Worm (Caenorhabditis elegans) whole organism, midembryonic: ENCODE data around the gene R11D1.13.

ENCODE experiments used
- T22C8.4 ChIP-seq: fragments of 200-800 bp; sonication (Bioruptor generic); IDR thresholded peaks from 2 replicates; pipeline ENCODE4 v1.3.6; 2022; ENCODE audit warnings: missing genetic modification characterization, missing compliant biosample characterization
- cog-1 ChIP-seq: sonication (generic microtip); optimal IDR thresholded peaks from 2 replicates; lab custom pipeline; 2016; ENCODE audit warnings: missing genetic modification characterization, missing compliant biosample characterization
- flt-1 ChIP-seq: fragments of 200-800 bp; sonication (Bioruptor generic); IDR thresholded peaks from 2 replicates; pipeline ENCODE4 v1.3.6; 2022; ENCODE audit warnings: missing genetic modification characterization, missing compliant biosample characterization
- klf-2 ChIP-seq: fragments of 200-800 bp; sonication (Bioruptor generic); conservative IDR thresholded peaks from 2 replicates; pipeline ENCODE4 v1.3.6; 2022; ENCODE audit warnings: missing genetic modification reagents, missing genetic modification characterization, missing compliant biosample characterization
- med-1 ChIP-seq: sonication (generic microtip); optimal IDR thresholded peaks from 2 replicates; lab custom pipeline; 2017; ENCODE audit warnings: missing genetic modification characterization, mild to moderate bottlenecking, missing compliant biosample characterization, antibody characterized with exemption, missing genetic modification reagents; ENCODE audit not compliant: insufficient read depth
- ref-1 ChIP-seq: fragments of 200-800 bp; sonication (Bioruptor generic); conservative IDR thresholded peaks from 2 replicates; pipeline ENCODE4 v1.3.6; 2022; ENCODE audit warnings: missing genetic modification reagents, missing genetic modification characterization, missing compliant biosample characterization
- tab-1 ChIP-seq: fragments of 200-800 bp; sonication (Bioruptor generic); IDR thresholded peaks from 2 replicates; pipeline ENCODE4 v1.3.6; 2022; ENCODE audit warnings: missing genetic modification characterization, missing compliant biosample characterization
- ztf-23 ChIP-seq: fragments of 200-800 bp; sonication (Bioruptor generic); IDR thresholded peaks from 2 replicates; pipeline ENCODE4 v1.3.6; 2022; ENCODE audit warnings: missing genetic modification reagents, missing genetic modification characterization, missing compliant biosample characterization
- ztf-29 ChIP-seq: fragments of 200-800 bp; sonication (Bioruptor generic); IDR thresholded peaks from 2 replicates; pipeline ENCODE4 v1.3.6; 2022; ENCODE audit warnings: missing genetic modification reagents, missing genetic modification characterization, missing compliant biosample characterization

R11D1.13 gene

DNA sequence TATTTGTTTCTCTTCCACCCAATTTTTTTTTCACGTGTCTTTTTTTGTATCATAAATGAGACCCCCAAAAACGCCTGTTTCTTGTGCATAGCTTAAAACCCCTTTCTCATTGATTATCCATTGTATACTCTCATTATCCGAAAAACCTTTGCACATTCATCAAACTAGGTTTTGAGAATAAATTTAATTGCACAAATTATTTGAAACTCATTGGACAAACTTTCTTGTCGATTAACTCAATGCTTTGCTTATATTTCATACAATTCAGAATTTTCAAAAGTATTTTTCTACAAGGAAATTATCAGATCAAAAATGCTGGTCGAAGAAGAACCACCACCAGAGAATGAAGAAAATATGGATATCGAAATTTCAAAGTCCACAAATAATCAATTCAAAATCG, 22.9 kb upstream of the R11D1.13 start, which contains the start of gene R11D1.1:
Gene R11D1.1 (plus strand): TSS at position 301 of the 400 bp plus-strand sequence.
- TF ChIP-seq ref-1 (no peak), ztf-29 (GFP tag; lab: Robert Waterston, UW) (no peak), T22C8.4 (no peak), cog-1 (no peak), ztf-23 (GFP tag; lab: Robert Waterston, UW) (no peak), klf-2 (GFP tag; lab: Robert Waterston, UW) (no peak), tab-1 (GFP tag; lab: Robert Waterston, UW) (no peak), med-1 (GFP tag; lab: Kevin White, UChicago) (no peak), flt-1 (GFP tag; lab: Robert Waterston, UW) (no peak)

DNA sequence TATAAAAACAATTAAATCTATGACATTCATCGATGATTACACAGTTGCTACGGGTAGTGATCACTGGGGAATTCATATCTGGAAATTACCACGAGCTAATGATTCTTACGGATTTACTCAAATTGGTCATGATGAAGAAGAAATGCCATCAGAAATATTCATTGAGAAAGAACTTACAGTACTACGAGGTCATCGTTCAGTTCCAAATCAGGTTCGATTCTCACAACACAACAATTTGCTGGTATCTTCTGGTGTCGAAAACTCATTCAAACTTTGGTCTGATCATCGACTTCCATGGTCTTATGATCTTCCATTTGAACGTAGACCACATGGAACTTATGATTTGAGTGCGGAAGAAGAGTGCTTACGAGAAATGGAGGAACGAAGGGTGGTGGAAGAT, 20.4 kb upstream of the R11D1.13 start:
- TF ChIP-seq ztf-23 (GFP tag; lab: Robert Waterston, UW) (no peak), ref-1 (no peak), med-1 (GFP tag; lab: Kevin White, UChicago) (no peak), flt-1 (GFP tag; lab: Robert Waterston, UW) (no peak), klf-2 (GFP tag; lab: Robert Waterston, UW) (no peak), tab-1 (GFP tag; lab: Robert Waterston, UW) (no peak), cog-1 (no peak), T22C8.4 (no peak)

DNA sequence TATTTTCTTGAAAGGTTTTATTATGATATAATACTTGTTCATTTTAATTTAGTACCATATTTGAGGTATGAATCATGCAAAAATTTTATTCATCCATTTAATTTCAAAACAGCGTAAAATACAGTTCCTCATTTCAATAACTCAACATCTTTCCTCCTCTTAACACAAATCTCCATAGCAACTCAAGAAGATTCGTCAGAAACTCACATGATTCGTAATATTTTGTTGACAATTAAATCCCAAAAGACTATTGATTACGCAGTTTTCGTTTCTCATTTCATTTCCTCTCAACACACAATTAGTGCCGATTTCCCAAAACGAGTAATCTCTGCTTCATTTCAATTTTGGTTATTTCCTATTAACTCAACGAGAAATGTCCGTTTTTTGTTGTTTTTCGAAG, 18.6 kb upstream of the R11D1.13 start, which contains the start of gene R11D1.2:
Gene R11D1.2 (plus strand): TSS at position 301 of the 400 bp plus-strand sequence.
- TF ChIP-seq ztf-23 (GFP tag; lab: Robert Waterston, UW) (no peak), cog-1 (no peak)

DNA sequence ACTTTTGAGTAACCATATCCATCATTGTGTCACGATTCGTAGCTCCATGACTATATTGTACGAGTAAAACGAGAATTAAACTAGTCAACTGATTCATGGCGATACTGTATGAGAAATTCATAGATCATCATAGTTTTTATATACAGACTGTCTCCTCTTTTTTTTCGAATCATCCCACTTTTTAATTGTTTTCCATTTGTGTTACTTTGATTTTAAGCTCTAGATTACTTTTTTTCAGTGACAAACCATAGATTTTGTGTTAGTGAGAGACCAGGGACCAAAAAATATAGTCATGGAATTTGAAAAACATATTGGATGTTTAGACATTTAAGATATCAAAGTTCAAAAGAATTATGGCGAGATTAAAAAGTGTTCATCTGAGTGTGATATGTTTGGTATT, 15.0 kb upstream of the R11D1.13 start, which contains the start of gene R11D1.3:
Gene R11D1.3 (minus strand): TSS at position 101 of the 400 bp plus-strand sequence.
- no peak for TF ChIP-seq ref-1
- no peak for TF ChIP-seq cog-1
- no peak for TF ChIP-seq klf-2 (GFP tag; lab: Robert Waterston, UW)
- no peak for TF ChIP-seq flt-1 (GFP tag; lab: Robert Waterston, UW)
- no peak for TF ChIP-seq tab-1 (GFP tag; lab: Robert Waterston, UW)

DNA sequence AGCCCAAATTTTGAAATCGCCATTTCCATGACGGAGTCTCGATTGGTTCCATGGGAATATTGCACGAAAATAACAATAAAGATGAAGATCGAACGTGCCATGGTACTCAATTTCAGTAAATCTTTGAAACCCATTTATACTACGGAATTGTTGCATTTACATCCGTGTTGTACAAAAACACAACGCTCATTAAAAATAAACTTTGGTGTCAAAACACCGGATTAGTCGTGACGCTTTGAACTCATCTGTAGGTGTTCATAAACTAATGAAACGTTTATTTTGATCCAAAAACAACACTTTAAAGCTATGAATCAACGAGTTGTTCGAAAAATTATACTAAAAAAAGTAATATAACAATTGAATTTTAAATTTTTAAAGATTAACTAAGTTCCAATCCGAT, 12.8 kb upstream of the R11D1.13 start, which contains the start of gene R11D1.4:
Gene R11D1.4 (minus strand): TSS at position 101 of the 400 bp plus-strand sequence.
- TF ChIP-seq tab-1 (GFP tag; lab: Robert Waterston, UW) (no peak), ref-1 (no peak), ztf-29 (GFP tag; lab: Robert Waterston, UW) (no peak), ztf-23 (GFP tag; lab: Robert Waterston, UW) (no peak), T22C8.4 (no peak), cog-1 (no peak), klf-2 (GFP tag; lab: Robert Waterston, UW) (no peak), flt-1 (GFP tag; lab: Robert Waterston, UW) (no peak), med-1 (GFP tag; lab: Kevin White, UChicago) (no peak)

DNA sequence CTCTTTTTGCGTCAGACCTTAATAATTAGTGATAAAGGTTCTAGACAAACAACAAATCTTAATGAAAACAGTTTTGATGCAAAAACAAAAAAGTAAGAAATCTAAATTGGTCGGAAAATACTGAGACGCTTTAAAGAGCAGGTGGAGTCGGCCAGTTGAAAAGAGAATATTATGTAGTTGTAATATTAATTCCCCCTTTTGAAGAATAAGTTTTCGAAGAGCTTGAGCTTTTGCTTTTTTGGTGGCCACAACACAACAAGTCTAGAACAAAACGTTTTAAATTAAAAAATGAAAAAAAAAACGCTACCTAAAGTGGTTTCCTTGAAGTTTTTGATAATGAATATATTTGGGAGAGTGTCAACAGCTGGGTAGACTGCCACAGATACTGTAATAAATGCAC, 10.5 kb upstream of the R11D1.13 start, which contains the start of gene str-178:
Gene str-178 (minus strand): TSS at position 101 of the 400 bp plus-strand sequence.
- no peak for TF ChIP-seq ztf-29 (GFP tag; lab: Robert Waterston, UW)
- no peak for TF ChIP-seq med-1 (GFP tag; lab: Kevin White, UChicago)
- TF ChIP-seq klf-2 (GFP tag; lab: Robert Waterston, UW): no peak
- no peak for TF ChIP-seq tab-1 (GFP tag; lab: Robert Waterston, UW)
- TF ChIP-seq flt-1 (GFP tag; lab: Robert Waterston, UW): no peak
- TF ChIP-seq ztf-23 (GFP tag; lab: Robert Waterston, UW): no peak
- no peak for TF ChIP-seq ref-1
- no peak for TF ChIP-seq cog-1
- TF ChIP-seq T22C8.4: no peak

DNA sequence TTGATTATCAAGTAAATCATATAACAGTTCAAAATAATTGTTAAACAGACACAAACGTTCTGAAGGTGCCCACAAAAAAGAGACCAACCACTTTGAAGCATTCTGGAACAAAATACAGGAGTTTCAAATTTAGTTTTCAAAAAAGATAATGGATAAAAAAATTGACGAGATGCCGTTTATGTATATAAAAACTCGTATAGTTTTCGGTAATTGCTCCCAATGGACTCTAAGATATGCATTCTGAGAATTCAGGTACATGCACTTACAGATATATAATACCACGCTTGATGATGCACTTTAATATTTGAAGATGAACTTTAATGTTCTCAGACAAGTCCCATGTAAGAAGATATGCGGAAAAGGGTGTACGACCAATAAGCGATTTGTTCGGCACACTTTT, 8.3 kb upstream of the R11D1.13 start, which contains the start of gene str-181:
Gene str-181 (minus strand): TSS at position 101 of the 400 bp plus-strand sequence.
- TF ChIP-seq flt-1 (GFP tag; lab: Robert Waterston, UW): no peak
- no peak for TF ChIP-seq ztf-23 (GFP tag; lab: Robert Waterston, UW)
- TF ChIP-seq ref-1: no peak
- TF ChIP-seq T22C8.4: no peak
- TF ChIP-seq klf-2 (GFP tag; lab: Robert Waterston, UW): no peak
- TF ChIP-seq ztf-29 (GFP tag; lab: Robert Waterston, UW): no peak
- no peak for TF ChIP-seq tab-1 (GFP tag; lab: Robert Waterston, UW)
- TF ChIP-seq med-1 (GFP tag; lab: Kevin White, UChicago): no peak
- no peak for TF ChIP-seq cog-1

DNA sequence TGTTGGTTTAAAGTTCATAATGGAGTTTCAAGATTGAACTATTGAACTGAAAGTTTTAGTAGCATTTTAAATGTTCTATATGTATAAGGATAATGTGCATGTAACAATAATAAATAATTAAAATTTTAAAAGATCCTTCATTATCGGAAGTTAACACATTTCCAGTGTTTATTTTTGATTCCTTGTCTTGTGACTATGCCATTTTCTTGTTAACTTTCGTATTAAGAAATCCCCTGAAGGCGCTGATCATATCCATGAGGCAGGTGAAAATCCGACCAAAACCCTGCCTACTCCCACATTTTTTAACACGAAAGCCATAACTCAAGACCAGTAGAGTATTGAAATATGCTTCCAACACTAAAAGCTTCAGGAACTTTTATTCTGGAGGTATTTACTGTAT, 7.2 kb upstream of the R11D1.13 start, which contains the start of gene R11D1.7:
Gene R11D1.7 (plus strand): TSS at position 301 of the 400 bp plus-strand sequence.
- no peak for TF ChIP-seq ref-1
- TF ChIP-seq tab-1 (GFP tag; lab: Robert Waterston, UW): no peak
- TF ChIP-seq ztf-23 (GFP tag; lab: Robert Waterston, UW): no peak
- TF ChIP-seq ztf-29 (GFP tag; lab: Robert Waterston, UW): no peak
- no peak for TF ChIP-seq klf-2 (GFP tag; lab: Robert Waterston, UW)
- no peak for TF ChIP-seq flt-1 (GFP tag; lab: Robert Waterston, UW)

DNA sequence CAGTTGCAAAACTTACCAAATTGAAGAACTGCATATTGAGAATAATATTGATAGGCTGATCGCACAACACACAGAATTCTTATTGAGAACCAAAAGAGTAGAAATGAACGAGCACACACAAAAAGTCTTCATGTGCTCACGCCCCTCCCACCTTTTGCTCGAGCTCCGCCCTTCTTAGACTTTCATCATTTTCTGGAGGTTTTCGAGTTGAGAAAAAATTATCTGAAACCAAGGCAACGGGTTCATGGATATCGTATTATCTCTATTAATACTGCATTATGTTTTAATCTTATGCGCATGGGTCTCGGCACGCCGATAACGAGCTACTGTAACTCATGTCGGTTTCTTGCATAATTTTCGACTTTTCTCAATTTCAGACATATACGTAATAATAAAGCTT, 1.1 kb upstream of the R11D1.13 start, which contains the start of gene R11D1.12:
Gene R11D1.12 (minus strand): TSS at position 101 of the 400 bp plus-strand sequence.
- TF ChIP-seq klf-2 (GFP tag; lab: Robert Waterston, UW): no peak
- TF ChIP-seq ztf-29 (GFP tag; lab: Robert Waterston, UW): no peak
- TF ChIP-seq ref-1: no peak
- no peak for TF ChIP-seq med-1 (GFP tag; lab: Kevin White, UChicago)
- TF ChIP-seq tab-1 (GFP tag; lab: Robert Waterston, UW): no peak
- no peak for TF ChIP-seq ztf-23 (GFP tag; lab: Robert Waterston, UW)
- TF ChIP-seq flt-1 (GFP tag; lab: Robert Waterston, UW): no peak
- TF ChIP-seq cog-1: no peak
- no peak for TF ChIP-seq T22C8.4
